Worm (Caenorhabditis elegans) whole organism, young adult: Measurements from ENCODE around the gene C28C12.1.
A peak's percentile ranks its signal among the peaks of the same experiment; 100 is the strongest.

Source experiments
- B0261.1 ChIP-seq: sonication (generic microtip); optimal IDR thresholded peaks from 2 replicates; lab custom pipeline; 2016; ENCODE audit warnings: mild to moderate bottlenecking, missing genetic modification characterization, moderate library complexity, missing compliant biosample characterization
- C17E4.6 ChIP-seq: fragments of 200-800 bp; sonication (Bioruptor generic); IDR thresholded peaks from 2 replicates; pipeline ENCODE4 v1.3.6; 2022; ENCODE audit warnings: missing genetic modification reagents, missing genetic modification characterization, missing compliant biosample characterization
- D2030.7 ChIP-seq: fragments of 200-800 bp; sonication (Bioruptor generic); IDR thresholded peaks from 2 replicates; pipeline ENCODE4 v1.3.6; 2022; ENCODE audit warnings: missing genetic modification reagents, missing genetic modification characterization, missing compliant biosample characterization
- F22D6.2 ChIP-seq: sonication (generic microtip); optimal IDR thresholded peaks from 2 replicates; lab custom pipeline; 2016; ENCODE audit warnings: mild to moderate bottlenecking, missing genetic modification characterization, missing compliant biosample characterization
- F49E8.2 ChIP-seq: sonication (generic microtip); optimal IDR thresholded peaks from 3 replicates; lab custom pipeline; 2017; ENCODE audit warnings: missing genetic modification characterization, mild to moderate bottlenecking, missing compliant biosample characterization, antibody characterized with exemption, moderate library complexity; ENCODE audit not compliant: insufficient read depth
- F52B5.7 ChIP-seq: sonication (generic microtip); optimal IDR thresholded peaks from 2 replicates; lab custom pipeline; 2016; ENCODE audit warnings: mild to moderate bottlenecking, missing genetic modification characterization, missing compliant biosample characterization
- K11D2.4 ChIP-seq: fragments of 200-800 bp; sonication (Bioruptor generic); IDR thresholded peaks from 2 replicates; pipeline ENCODE4 v1.3.6; 2022; ENCODE audit warnings: missing genetic modification reagents, missing genetic modification characterization, missing compliant biosample characterization
- K12H6.12 ChIP-seq: fragments of 200-800 bp; sonication (Bioruptor generic); optimal IDR thresholded peaks from 2 replicates; lab custom pipeline; 2018; ENCODE audit warnings: mild to moderate bottlenecking, missing genetic modification characterization, missing compliant biosample characterization
- ama-1 ChIP-seq, 3 experiments: fragments of 150-350 bp in 1 of 3; sonication (generic microtip) in 2 of 3; optimal IDR thresholded peaks; 2 replicates each; lab custom pipeline; 2014 to 2018; ENCODE audit warnings: missing biosample characterization in 2 of 3, missing genetic modification characterization in 2 of 3, missing genetic modification reagents in 2 of 3
- atf-7 ChIP-seq: sonication (generic microtip); optimal IDR thresholded peaks from 2 replicates; lab custom pipeline; 2017; ENCODE audit warnings: mild to moderate bottlenecking, missing genetic modification characterization, missing compliant biosample characterization
- athp-1 ChIP-seq: sonication (generic microtip); optimal IDR thresholded peaks from 2 replicates; lab custom pipeline; 2017; ENCODE audit warnings: mild to moderate bottlenecking, missing genetic modification characterization, missing compliant biosample characterization
- attf-6 ChIP-seq: fragments of 200-800 bp; sonication (Bioruptor generic); IDR thresholded peaks from 2 replicates; pipeline ENCODE4 v1.3.6; 2022; ENCODE audit warnings: missing genetic modification reagents, missing genetic modification characterization, missing compliant biosample characterization
- cebp-1 ChIP-seq, 2 experiments: fragments of 200-800 bp in 1 of 2; sonication (Bioruptor generic) in 1 of 2; sonication (generic microtip) in 1 of 2; IDR thresholded peaks in 1 of 2; optimal IDR thresholded peaks in 1 of 2; 2 replicates each; pipeline versions ENCODE4 v1.3.6 to Lab custom; 2017 to 2022; ENCODE audit warnings: missing compliant biosample characterization in 2 of 2, missing genetic modification characterization in 2 of 2, mild to moderate bottlenecking in 1 of 2, missing genetic modification reagents in 1 of 2, moderate library complexity in 1 of 2
- ceh-27 ChIP-seq: fragments of 200-800 bp; sonication (Bioruptor generic); optimal IDR thresholded peaks from 2 replicates; lab custom pipeline; 2018; ENCODE audit warnings: mild to moderate bottlenecking, missing genetic modification characterization, moderate library complexity, missing compliant biosample characterization
- ceh-58 ChIP-seq: fragments of 200-800 bp; sonication (Bioruptor generic); IDR thresholded peaks from 2 replicates; pipeline ENCODE4 v1.3.6; 2022; ENCODE audit warnings: missing genetic modification characterization, missing compliant biosample characterization
- chd-7 ChIP-seq: sonication (generic microtip); optimal IDR thresholded peaks from 2 replicates; lab custom pipeline; 2016; ENCODE audit warnings: mild to moderate bottlenecking, missing genetic modification characterization, moderate library complexity, missing compliant biosample characterization
- dox-1 ChIP-seq: fragments of 200-800 bp; sonication (Bioruptor generic); IDR thresholded peaks from 2 replicates; pipeline ENCODE4 v1.3.6; 2022; ENCODE audit warnings: missing genetic modification reagents, missing genetic modification characterization, missing compliant biosample characterization
- egl-44 ChIP-seq: fragments of 200-800 bp; sonication (Bioruptor generic); IDR thresholded peaks from 2 replicates; pipeline ENCODE4 v1.3.6; 2022; ENCODE audit warnings: missing genetic modification reagents, missing genetic modification characterization, missing compliant biosample characterization
- egrh-3 ChIP-seq: fragments of 200-800 bp; sonication (Bioruptor generic); IDR thresholded peaks from 2 replicates; pipeline ENCODE4 v1.3.6; 2022; ENCODE audit warnings: missing genetic modification reagents, missing genetic modification characterization, missing compliant biosample characterization
- fkh-3 ChIP-seq: sonication (generic microtip); optimal IDR thresholded peaks from 2 replicates; lab custom pipeline; 2016; ENCODE audit warnings: mild to moderate bottlenecking, missing genetic modification characterization, missing compliant biosample characterization
- hmg-1.2 ChIP-seq: fragments of 200-800 bp; sonication (Bioruptor generic); IDR thresholded peaks from 2 replicates; pipeline ENCODE4 v1.3.6; 2022; ENCODE audit warnings: missing genetic modification reagents, missing genetic modification characterization, missing compliant biosample characterization
- hmg-20 ChIP-seq: fragments of 200-800 bp; sonication (Bioruptor generic); IDR thresholded peaks from 2 replicates; pipeline ENCODE4 v1.3.6; 2022; ENCODE audit warnings: missing genetic modification reagents, missing genetic modification characterization, missing compliant biosample characterization
- hrde-1 ChIP-seq: sonication (generic microtip); optimal IDR thresholded peaks from 2 replicates; lab custom pipeline; 2016; ENCODE audit warnings: missing genetic modification characterization, mild to moderate bottlenecking, missing compliant biosample characterization, moderate library complexity, missing genotype, missing genetic modification reagents, borderline replicate concordance
- lin-35 ChIP-seq, 3 experiments: fragments of 150-350 bp in 2 of 3; sonication (generic microtip) in 1 of 3; optimal IDR thresholded peaks; 2 replicates each; lab custom pipeline; 2014 to 2018; ENCODE audit warnings: missing biosample characterization in 3 of 3, missing genetic modification characterization in 3 of 3, missing genetic modification reagents in 3 of 3
- lin-40 ChIP-seq: sonication (generic microtip); optimal IDR thresholded peaks from 2 replicates; lab custom pipeline; 2016; ENCODE audit warnings: missing genetic modification characterization, mild to moderate bottlenecking, missing compliant biosample characterization, missing genotype, missing genetic modification reagents
- lsl-1 ChIP-seq: fragments of 200-800 bp; sonication (Bioruptor generic); optimal IDR thresholded peaks from 2 replicates; lab custom pipeline; 2018; ENCODE audit warnings: mild to moderate bottlenecking, missing genetic modification characterization, moderate library complexity, missing compliant biosample characterization
- lsy-27 ChIP-seq: sonication (generic microtip); optimal IDR thresholded peaks from 2 replicates; lab custom pipeline; 2017; ENCODE audit warnings: missing genetic modification characterization, mild to moderate bottlenecking, missing compliant biosample characterization, antibody characterized with exemption, missing genotype, borderline replicate concordance; ENCODE audit not compliant: insufficient read depth
- madf-8 ChIP-seq: fragments of 200-800 bp; sonication (Bioruptor generic); conservative IDR thresholded peaks from 2 replicates; pipeline ENCODE4 v1.3.6; 2022; ENCODE audit warnings: missing genetic modification reagents, missing genetic modification characterization, missing compliant biosample characterization
- mes-4 ChIP-seq: sonication (generic microtip); optimal IDR thresholded peaks from 2 replicates; lab custom pipeline; 2016; ENCODE audit warnings: missing genotype, missing genetic modification characterization, missing compliant biosample characterization
- mxl-1 ChIP-seq: sonication (generic microtip); optimal IDR thresholded peaks from 2 replicates; lab custom pipeline; 2016; ENCODE audit warnings: missing genetic modification characterization, missing compliant biosample characterization
- nhr-80 ChIP-seq: sonication (generic microtip); optimal IDR thresholded peaks from 2 replicates; lab custom pipeline; 2016; ENCODE audit warnings: missing genetic modification characterization, missing compliant biosample characterization
- rec-8 ChIP-seq, 2 experiments: sonication (generic microtip); optimal IDR thresholded peaks; 2 replicates each; lab custom pipeline; 2016; ENCODE audit warnings: mild to moderate bottlenecking in 2 of 2, missing genetic modification characterization in 2 of 2, missing genetic modification reagents in 2 of 2, missing genotype in 2 of 2, missing biosample characterization in 1 of 2, missing compliant biosample characterization in 1 of 2, moderate library complexity in 1 of 2
- snpc-1.1 ChIP-seq: sonication (generic microtip); optimal IDR thresholded peaks from 2 replicates; lab custom pipeline; 2017; ENCODE audit warnings: missing genetic modification characterization, mild to moderate bottlenecking, missing compliant biosample characterization, antibody characterized with exemption, moderate library complexity, missing genotype, missing genetic modification reagents; ENCODE audit not compliant: insufficient read depth
- somi-1 ChIP-seq: fragments of 200-800 bp; sonication (Bioruptor generic); optimal IDR thresholded peaks from 2 replicates; lab custom pipeline; 2018; ENCODE audit warnings: mild to moderate bottlenecking, missing genetic modification characterization, missing compliant biosample characterization
- tbp1 ChIP-seq: fragments of 200-800 bp; sonication (Bioruptor generic); optimal IDR thresholded peaks from 2 replicates; lab custom pipeline; 2018; ENCODE audit warnings: mild to moderate bottlenecking, missing genetic modification characterization, missing compliant biosample characterization
- tbx-9 ChIP-seq: sonication (generic microtip); optimal IDR thresholded peaks from 2 replicates; lab custom pipeline; 2016; ENCODE audit warnings: borderline replicate concordance, missing genetic modification characterization, inconsistent platforms, missing compliant biosample characterization
- unc-62 ChIP-seq: fragments of 150-350 bp; optimal IDR thresholded peaks from 2 replicates; lab custom pipeline; 2014; ENCODE audit warnings: missing biosample characterization, missing genetic modification reagents, missing genetic modification characterization
- zfh-2 ChIP-seq: fragments of 200-800 bp; sonication (Bioruptor generic); conservative IDR thresholded peaks from 2 replicates; pipeline ENCODE4 v1.3.6; 2022; ENCODE audit warnings: missing genetic modification reagents, missing genetic modification characterization, missing compliant biosample characterization
- zim-3 ChIP-seq: sonication (generic microtip); optimal IDR thresholded peaks from 2 replicates; lab custom pipeline; 2017; ENCODE audit warnings: mild to moderate bottlenecking, missing genetic modification characterization, moderate library complexity, missing compliant biosample characterization
- ztf-22 ChIP-seq: fragments of 200-800 bp; sonication (Bioruptor generic); optimal IDR thresholded peaks from 2 replicates; lab custom pipeline; 2018; ENCODE audit warnings: mild to moderate bottlenecking, missing genetic modification characterization, moderate library complexity, missing compliant biosample characterization
- ztf-26 ChIP-seq: sonication (generic microtip); optimal IDR thresholded peaks from 2 replicates; lab custom pipeline; 2017; ENCODE audit warnings: missing genetic modification characterization, missing compliant biosample characterization
- ztf-28 ChIP-seq: fragments of 200-800 bp; sonication (Bioruptor generic); IDR thresholded peaks from 2 replicates; pipeline ENCODE4 v1.3.6; 2022; ENCODE audit warnings: missing genetic modification reagents, missing genetic modification characterization, missing compliant biosample characterization

The C28C12.1 gene

DNA sequence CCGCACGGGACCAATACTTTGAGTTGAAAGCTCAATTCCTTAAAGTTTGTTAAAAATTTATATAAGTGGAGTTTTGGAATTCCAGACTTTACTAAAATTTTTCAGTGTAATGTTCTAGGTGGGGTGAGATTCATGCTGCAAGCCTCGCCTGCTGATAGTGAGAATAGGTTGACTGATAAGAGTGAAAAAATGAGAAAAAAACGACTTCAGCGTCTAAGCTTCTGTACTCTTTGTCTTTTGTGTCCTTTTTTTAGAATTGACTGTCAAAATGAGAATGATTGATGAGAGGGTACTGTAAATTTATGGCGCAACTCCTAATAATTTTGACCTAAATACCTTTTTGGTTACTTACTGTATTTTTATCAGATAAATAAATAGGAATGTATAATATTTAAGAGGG lies 32.7 kb downstream of the C28C12.1 start:
- TF ChIP-seq D2030.7, result no peak
- peak; percentile 54 for TF ChIP-seq nhr-80 (tag; lab: Kevin White, UChicago)

DNA sequence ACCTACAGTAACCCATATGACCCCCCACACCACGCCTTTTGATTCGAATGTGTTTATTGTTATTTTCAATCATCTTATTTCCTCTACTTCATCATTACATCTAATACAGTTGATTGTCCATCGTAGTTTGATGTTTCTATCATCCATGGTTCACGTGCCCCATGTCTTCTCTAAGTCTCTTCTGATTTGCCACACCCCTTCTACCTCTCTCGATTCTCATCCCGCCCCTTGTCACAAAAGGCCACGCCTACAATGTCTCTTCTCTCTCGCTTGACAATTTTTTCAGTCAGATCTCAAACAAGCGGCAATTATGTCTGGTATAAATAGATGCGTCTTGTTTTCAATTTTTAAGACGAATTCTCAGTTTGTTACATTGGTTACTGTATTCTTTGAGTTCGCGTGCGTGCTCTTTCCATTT lies 33.5 kb downstream of the C28C12.1 start:
- no peak for TF ChIP-seq lsl-1 (GFP tag; lab: Kevin White, UChicago)
- peak; percentile 15 for TF ChIP-seq ceh-27 (GFP tag; lab: Kevin White, UChicago)
- TF ChIP-seq zfh-2 (GFP tag; lab: Robert Waterston, UW), result no peak
- TF ChIP-seq tbp1 (GFP tag; lab: Kevin White, UChicago), result peak; percentile 5
- TF ChIP-seq K11D2.4 (GFP tag; lab: Robert Waterston, UW), result 0 out of 2 replicates have a peak, but pooled peaks have one; percentile 32
- TF ChIP-seq athp-1 (tag; lab: Kevin White, UChicago), result no peak
- no peak for TF ChIP-seq mes-4 (tag; lab: Kevin White, UChicago)
- peak; percentile 71 for TF ChIP-seq nhr-80 (tag; lab: Kevin White, UChicago)
- TF ChIP-seq rec-8 (tag; optimal IDR thresholded peaks at IDR 0.05; lab: Kevin White, UChicago), result no peak
- no peak for TF ChIP-seq atf-7 (tag; lab: Kevin White, UChicago)
- peak; percentile 39 for TF ChIP-seq unc-62
- TF ChIP-seq lin-40 (tag; lab: Kevin White, UChicago), result peak; percentile 39
- no peak for TF ChIP-seq F49E8.2 (tag; lab: Kevin White, UChicago)
- no peak for TF ChIP-seq tbx-9 (tag; lab: Kevin White, UChicago)
- no peak for TF ChIP-seq zim-3 (tag; lab: Kevin White, UChicago)
- TF ChIP-seq dox-1 (GFP tag; lab: Robert Waterston, UW), result 0 out of 2 replicates have a peak, but pooled peaks have one; percentile 17
- no peak for TF ChIP-seq hrde-1 (tag; lab: Kevin White, UChicago)
- no peak for TF ChIP-seq mxl-1 (tag; lab: Kevin White, UChicago)
- no peak for TF ChIP-seq ztf-28 (GFP tag; lab: Robert Waterston, UW)
- TF ChIP-seq somi-1 (GFP tag; lab: Kevin White, UChicago), result peak; percentile 73
- no peak for TF ChIP-seq snpc-1.1 (tag; lab: Kevin White, UChicago)
- peak; percentile 27 for TF ChIP-seq ama-1 (optimal IDR thresholded peaks at IDR 0.05; lab: Kevin White, UChicago)
- TF ChIP-seq ama-1 (GFP tag; optimal IDR thresholded peaks at IDR 0.05; lab: Kevin White, UChicago), result no peak
- no peak for TF ChIP-seq attf-6 (GFP tag; lab: Robert Waterston, UW)
- TF ChIP-seq fkh-3 (tag; lab: Kevin White, UChicago), result no peak
- TF ChIP-seq K12H6.12 (tag; lab: Kevin White, UChicago), result peak; percentile 40
- no peak for TF ChIP-seq D2030.7
- TF ChIP-seq egrh-3 (GFP tag; lab: Robert Waterston, UW), result no peak
- peak; percentile 58 for TF ChIP-seq F22D6.2 (tag; lab: Kevin White, UChicago)
- no peak for TF ChIP-seq lsy-27
- TF ChIP-seq ceh-58, result no peak
- TF ChIP-seq cebp-1 (GFP tag; IDR thresholded peaks at IDR 0.05; lab: Robert Waterston, UW), result no peak
- TF ChIP-seq cebp-1 (tag; optimal IDR thresholded peaks at IDR 0.05; lab: Kevin White, UChicago), result peak; percentile 47
- TF ChIP-seq madf-8 (GFP tag; lab: Robert Waterston, UW), result no peak
- peak; percentile 11 for TF ChIP-seq chd-7 (tag; lab: Kevin White, UChicago)
- no peak for TF ChIP-seq hmg-20 (GFP tag; lab: Robert Waterston, UW)
- no peak for TF ChIP-seq F52B5.7 (tag; lab: Kevin White, UChicago)
- no peak for TF ChIP-seq B0261.1 (tag; lab: Kevin White, UChicago)
- no peak for TF ChIP-seq C17E4.6 (GFP tag; lab: Robert Waterston, UW)
- no peak for TF ChIP-seq lin-35 (GFP tag; optimal IDR thresholded peaks at IDR 0.05; lab: Kevin White, UChicago)
- peak; percentile 10 for TF ChIP-seq ztf-26
- peak; percentile 40; the same call in 1 of the 2 replicates for TF ChIP-seq hmg-1.2 (GFP tag; lab: Robert Waterston, UW)
- TF ChIP-seq ztf-22, result no peak
- no peak for TF ChIP-seq egl-44 (GFP tag; lab: Robert Waterston, UW)
